Fruit fly (Drosophila melanogaster): ENCODE data around the gene CG9192.
A peak's percentile ranks its signal among the peaks of the same experiment; 100 is the strongest.

The CG9192 gene

DNA sequence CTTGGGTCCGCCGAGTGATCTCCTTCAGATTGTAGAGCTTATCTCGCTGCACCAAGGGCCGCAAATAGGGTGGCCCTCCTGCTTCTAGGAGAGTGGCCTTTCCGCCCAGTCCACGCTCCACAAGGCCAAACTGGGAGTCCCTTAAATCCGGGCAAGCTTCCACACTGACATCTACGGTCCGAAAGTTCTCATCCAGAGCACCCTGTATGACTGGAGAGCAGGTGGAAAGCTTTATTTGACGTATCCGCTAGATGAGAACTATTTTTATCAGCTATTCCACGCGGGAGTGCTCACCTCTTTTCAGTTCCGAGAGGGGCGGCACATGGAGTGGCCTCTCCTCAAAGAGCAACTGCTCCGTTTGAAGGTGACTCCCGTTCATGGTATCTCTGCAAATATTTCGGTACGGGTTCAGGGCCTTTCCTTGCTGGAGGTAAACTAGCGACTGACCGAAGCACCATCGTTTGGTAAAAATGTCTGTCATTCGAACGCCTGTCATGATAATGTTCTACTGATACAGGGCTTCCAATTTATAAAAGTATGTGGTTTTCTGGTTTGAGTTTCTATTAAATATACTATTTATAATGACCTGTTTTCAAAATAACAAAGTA lies 35.4 kb downstream of the CG9192 start, which contains the start of gene meep (continued):
- TF ChIP-seq CG8290 (GFP tag; optimal IDR thresholded peaks at IDR 0.05): no peak
- peak in 1 of 2 experiments; percentile 15 for TF ChIP-seq CG8290 (tag; optimal IDR thresholded peaks at IDR 0.05)

DNA sequence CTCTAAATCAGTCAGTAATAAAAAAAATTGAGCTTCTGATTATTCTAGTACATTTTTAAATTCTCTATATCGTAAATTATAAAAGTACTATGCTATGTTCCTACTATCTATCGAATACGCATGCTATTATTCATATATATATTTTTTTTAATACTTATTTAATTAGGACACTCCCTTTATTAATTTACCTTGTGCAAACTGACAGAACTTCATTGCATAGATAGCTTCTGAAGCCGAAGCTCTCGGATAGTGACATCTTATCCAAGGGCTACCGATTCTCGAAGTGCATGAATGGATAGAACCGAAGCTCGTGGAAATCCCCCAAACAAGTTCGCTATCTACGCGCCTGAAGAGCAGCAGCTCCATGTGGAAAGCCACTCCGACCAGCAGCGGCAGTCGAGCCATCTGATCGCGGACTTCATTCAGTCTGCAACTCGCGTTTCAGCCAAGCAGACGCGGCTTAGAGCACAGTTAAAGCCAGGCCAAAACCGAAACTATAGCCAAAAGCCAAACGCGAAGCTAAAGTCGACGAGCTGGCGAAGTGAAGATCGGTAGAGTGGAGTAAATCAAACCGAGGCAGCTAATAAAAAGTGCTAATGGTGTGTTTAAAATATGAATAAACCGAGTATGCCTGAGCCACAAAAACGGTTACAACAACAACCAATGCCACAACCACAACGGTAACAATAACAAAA lies 37.6 kb downstream of the CG9192 start, which contains the start of gene mwh:
Gene mwh (plus strand): TSS at position 430 of the 695 bp plus-strand sequence.
- no peak for TF ChIP-seq CG9932 (GFP tag; IDR thresholded peaks at IDR 0.05)
- peak; percentile 16 for TF ChIP-seq sens (GFP tag)
- no peak for TF ChIP-seq her (GFP tag; optimal IDR thresholded peaks at IDR 0.05)
- TF ChIP-seq seq (GFP tag; IDR thresholded peaks at IDR 0.05): no peak
- TF ChIP-seq tup (GFP tag; optimal IDR thresholded peaks at IDR 0.05): no peak
- no peak for TF ChIP-seq HLH4C (GFP tag; IDR thresholded peaks at IDR 0.05; ENCODE audit: partially characterized antibody)
- no peak for TF ChIP-seq Lpt (GFP tag; optimal IDR thresholded peaks at IDR 0.05)
- no peak for TF ChIP-seq sisA (GFP tag; IDR thresholded peaks at IDR 0.05)
- TF ChIP-seq tio (GFP tag; optimal IDR thresholded peaks at IDR 0.05): no peak
- 0 out of 2 replicates have a peak, but pooled peaks have one; percentile 32 for TF ChIP-seq vvl (GFP tag; IDR thresholded peaks at IDR 0.05)
- no peak for TF ChIP-seq CG2875 (GFP tag; optimal IDR thresholded peaks at IDR 0.05)
- TF ChIP-seq ase (GFP tag; IDR thresholded peaks at IDR 0.05): no peak
- no peak for TF ChIP-seq exex (tag; optimal IDR thresholded peaks at IDR 0.05)
- no peak for TF ChIP-seq ems (GFP tag; optimal IDR thresholded peaks at IDR 0.05)
- no peak for TF ChIP-seq CG8388 (GFP tag; optimal IDR thresholded peaks at IDR 0.05)
- no peak for TF ChIP-seq CG12219 (GFP tag; optimal IDR thresholded peaks at IDR 0.05)
- TF ChIP-seq dysf (GFP tag; IDR thresholded peaks at IDR 0.05): no peak
- peak; percentile 5 for TF ChIP-seq Deaf1 (tag; optimal IDR thresholded peaks at IDR 0.05)
- no peak for TF ChIP-seq Fer2 (tag; optimal IDR thresholded peaks at IDR 0.05)
- peak; percentile 13 for TF ChIP-seq CG12769 (tag; optimal IDR thresholded peaks at IDR 0.05)
- no peak for TF ChIP-seq MTF-1 (GFP tag; optimal IDR thresholded peaks at IDR 0.05; ENCODE audit: borderline replicate concordance)
- no peak for TF ChIP-seq BEAF-32 (GFP tag; optimal IDR thresholded peaks at IDR 0.05)
- TF ChIP-seq CG10565 (GFP tag; optimal IDR thresholded peaks at IDR 0.05): no peak
- no peak for TF ChIP-seq disco-r (GFP tag; optimal IDR thresholded peaks at IDR 0.05)
- TF ChIP-seq cas (GFP tag; IDR thresholded peaks at IDR 0.05): no peak
- no peak for TF ChIP-seq salm (tag; optimal IDR thresholded peaks at IDR 0.05)
- TF ChIP-seq ab (GFP tag; optimal IDR thresholded peaks at IDR 0.05): no peak
- TF ChIP-seq Eip74EF (GFP tag; optimal IDR thresholded peaks at IDR 0.05): no peak
- no peak for TF ChIP-seq amos (GFP tag; IDR thresholded peaks at IDR 0.05; ENCODE audit: partially characterized antibody)
- no peak for TF ChIP-seq CG6854 (GFP tag; optimal IDR thresholded peaks at IDR 0.05)
- TF ChIP-seq chinmo (GFP tag; IDR thresholded peaks at IDR 0.05; ENCODE audit: partially characterized antibody): 0 out of 4 replicates have a peak, but pooled peaks have one; percentile 34
- peak; percentile 35 for TF ChIP-seq Med (GFP tag)
- TF ChIP-seq CG17328 (GFP tag; IDR thresholded peaks at IDR 0.05): no peak
- no peak for TF ChIP-seq lov (optimal IDR thresholded peaks at IDR 0.05)
- TF ChIP-seq lov (GFP tag; IDR thresholded peaks at IDR 0.05): 0 out of 3 replicates have a peak, but pooled peaks have one; percentile 41
- no peak for TF ChIP-seq Nf-YC (tag; optimal IDR thresholded peaks at IDR 0.05)
- TF ChIP-seq CG15514 (GFP tag; optimal IDR thresholded peaks at IDR 0.05): no peak
- TF ChIP-seq cwo (GFP tag; optimal IDR thresholded peaks at IDR 0.05): no peak
- TF ChIP-seq zen2 (GFP tag; IDR thresholded peaks at IDR 0.05; ENCODE audit: partially characterized antibody): no peak
- no peak for TF ChIP-seq Trl (optimal IDR thresholded peaks at IDR 0.05)
- TF ChIP-seq Trl (GFP tag; optimal IDR thresholded peaks at IDR 0.05): no peak
- no peak for TF ChIP-seq yki (optimal IDR thresholded peaks at IDR 0.05)
- no peak for TF ChIP-seq CG12071 (GFP tag; optimal IDR thresholded peaks at IDR 0.05)
- TF ChIP-seq CG7271 (tag; optimal IDR thresholded peaks at IDR 0.05): no peak
- no peak for TF ChIP-seq CG4820 (GFP tag; optimal IDR thresholded peaks at IDR 0.05)
- TF ChIP-seq fd3F (GFP tag; optimal IDR thresholded peaks at IDR 0.05): no peak

All from whole organism, embryonic.